Worm (Caenorhabditis elegans): ENCODE results near the gene F31B12.4.

DNA sequence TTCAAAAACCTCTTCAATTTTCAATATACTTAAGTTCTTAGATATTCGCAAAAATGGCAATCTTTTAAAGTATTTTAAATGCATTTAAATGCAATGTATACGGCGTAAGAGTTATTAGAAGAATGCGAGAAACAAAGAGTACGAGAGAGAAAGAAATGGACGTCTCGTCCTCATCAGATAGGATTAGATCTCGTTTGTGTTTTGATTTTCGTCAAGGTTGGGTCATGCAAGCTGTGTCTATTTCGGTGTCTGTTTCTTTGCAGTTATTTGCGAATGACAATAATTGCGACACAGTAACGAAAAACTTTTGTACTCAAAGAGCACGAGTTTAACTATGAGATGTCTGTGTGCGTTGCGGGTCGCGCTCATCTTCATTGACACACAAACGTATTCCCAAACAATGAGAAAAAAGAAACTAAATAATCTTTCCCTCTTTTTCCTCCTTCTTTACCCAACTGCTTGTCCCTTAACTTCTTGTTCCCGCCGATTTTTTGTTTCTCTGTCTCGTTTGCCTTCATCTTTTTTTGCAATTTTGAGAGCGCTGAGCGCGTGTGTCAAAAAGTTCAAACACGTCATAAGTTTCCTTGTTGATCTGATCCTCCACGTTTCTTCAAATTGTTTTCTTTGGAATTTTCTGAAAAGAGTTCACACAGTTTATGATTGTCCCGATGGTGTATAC is 37.4 kb upstream of the F31B12.4 start:
- TF ChIP-seq snpc-4 (tag; optimal IDR thresholded peaks at IDR 0.05) (no peak), zag-1 (tag; optimal IDR thresholded peaks at IDR 0.05) (no peak), ceh-16 (tag; optimal IDR thresholded peaks at IDR 0.05) (no peak), lin-39 (tag; optimal IDR thresholded peaks at IDR 0.05) (no peak), mdl-1 (tag; optimal IDR thresholded peaks at IDR 0.05) (peak in 1 of 2 experiments; percentile 24), nhr-12 (tag; optimal IDR thresholded peaks at IDR 0.05) (no peak), sem-4 (tag; optimal IDR thresholded peaks at IDR 0.05) (no peak), sma-9 (GFP tag; optimal IDR thresholded peaks at IDR 0.05) (peak; percentile 22), sma-9 (tag; optimal IDR thresholded peaks at IDR 0.05) (no peak), ztf-1 (GFP tag; conservative IDR thresholded peaks at IDR 0.05) (no peak)

All from whole organism, L2 larva.